Worm (Caenorhabditis elegans) whole organism, L3 larva: ENCODE measurements around the gene tnt-2.

Experiments used
- ZK546.5 ChIP-seq: sonication (generic microtip); optimal IDR thresholded peaks from 2 replicates; lab custom pipeline; 2017; ENCODE audit warnings: missing biosample characterization, missing genetic modification characterization
- aly-2 ChIP-seq: fragments of 150-350 bp; optimal IDR thresholded peaks from 2 replicates; lab custom pipeline; 2014; ENCODE audit warnings: missing biosample characterization, missing genetic modification characterization
- egl-27 ChIP-seq: sonication (generic microtip); optimal IDR thresholded peaks from 4 replicates; lab custom pipeline; 2017; ENCODE audit warnings: missing biosample characterization, missing genetic modification reagents, missing genetic modification characterization
- nhr-11 ChIP-seq: fragments of 150-350 bp; optimal IDR thresholded peaks from 2 replicates; lab custom pipeline; 2014; ENCODE audit warnings: missing biosample characterization, missing genetic modification characterization
- pha-4 ChIP-seq: fragments of 150-350 bp; optimal IDR thresholded peaks from 2 replicates; lab custom pipeline; 2014; ENCODE audit warnings: missing biosample characterization, missing genetic modification reagents, missing genetic modification characterization
- sea-2 ChIP-seq: fragments of 150-350 bp; sonication (generic microtip); optimal IDR thresholded peaks from 4 replicates; lab custom pipeline; 2014; ENCODE audit warnings: missing biosample characterization, missing genetic modification reagents, missing genetic modification characterization

ce11 chrX:8741629-8742170, 18.4 kb upstream of the tnt-2 start:
- no peak for TF ChIP-seq sea-2 (GFP tag; lab: Kevin White, UChicago)
- no peak for TF ChIP-seq aly-2 (tag; lab: Kevin White, UChicago)
- no peak for TF ChIP-seq pha-4
- no peak for TF ChIP-seq egl-27 (tag; lab: Kevin White, UChicago)
- no peak for TF ChIP-seq ZK546.5
- no peak for TF ChIP-seq nhr-11 (tag; lab: Kevin White, UChicago)
